Fruit fly (Drosophila melanogaster): Measurements from ENCODE around the gene soti.

The soti gene

dm6 chr3R:14391281-14391680 is 9.8 kb upstream of the soti start (continued):
- peak; percentile 59 for TF ChIP-seq CG10669 (GFP tag; optimal IDR thresholded peaks at IDR 0.05)
- no peak for TF ChIP-seq achi (GFP tag; optimal IDR thresholded peaks at IDR 0.05)
- TF ChIP-seq lz (GFP tag; optimal IDR thresholded peaks at IDR 0.05) = peak; percentile 72
- TF ChIP-seq CG3919 (GFP tag; optimal IDR thresholded peaks at IDR 0.05) = peak; percentile 90
- TF ChIP-seq fd59A (GFP tag; optimal IDR thresholded peaks at IDR 0.05) = no peak
- TF ChIP-seq acj6 (GFP tag; optimal IDR thresholded peaks at IDR 0.05) = peak; percentile 38
- TF ChIP-seq CG8119 (GFP tag; IDR thresholded peaks at IDR 0.05) = no peak
- TF ChIP-seq OdsH (GFP tag; optimal IDR thresholded peaks at IDR 0.05) = peak; percentile 45
- peak; percentile 53 for TF ChIP-seq Sox14 (GFP tag; optimal IDR thresholded peaks at IDR 0.05)
- peak; percentile 23 for TF ChIP-seq CG11762 (GFP tag; optimal IDR thresholded peaks at IDR 0.05; ENCODE audit: insufficient read depth)
- peak; percentile 21 for TF ChIP-seq CG1621 (tag; optimal IDR thresholded peaks at IDR 0.05)
- peak; percentile 9 for TF ChIP-seq Ets21C (GFP tag; optimal IDR thresholded peaks at IDR 0.05)
- TF ChIP-seq fd85E (GFP tag; optimal IDR thresholded peaks at IDR 0.05) = no peak
- peak; percentile 93 for TF ChIP-seq cyc (GFP tag; optimal IDR thresholded peaks at IDR 0.05)
- TF ChIP-seq CG6854 (GFP tag; optimal IDR thresholded peaks at IDR 0.05) = no peak
- peak; percentile 55 for TF ChIP-seq Met (GFP tag; optimal IDR thresholded peaks at IDR 0.05)
- peak; percentile 10 for TF ChIP-seq Sox102F (GFP tag; optimal IDR thresholded peaks at IDR 0.05)
- peak; percentile 64 for TF ChIP-seq CG3032 (tag; optimal IDR thresholded peaks at IDR 0.05)
- no peak for TF ChIP-seq CG6276 (GFP tag; optimal IDR thresholded peaks at IDR 0.05)
- TF ChIP-seq CG16779 (tag; optimal IDR thresholded peaks at IDR 0.05) = no peak
- TF ChIP-seq CG6808 (GFP tag; optimal IDR thresholded peaks at IDR 0.05) = peak; percentile 49
- TF ChIP-seq fkh (GFP tag; optimal IDR thresholded peaks at IDR 0.05) = no peak
- peak; percentile 45; the same call in 1 of the 3 replicates for TF ChIP-seq eg (GFP tag; IDR thresholded peaks at IDR 0.05)
- TF ChIP-seq spab (GFP tag; optimal IDR thresholded peaks at IDR 0.05) = peak; percentile 23
- TF ChIP-seq CG4318 (GFP tag; optimal IDR thresholded peaks at IDR 0.05) = no peak
- peak; percentile 25 for TF ChIP-seq Smox (GFP tag; optimal IDR thresholded peaks at IDR 0.05)
- peak; percentile 76 for TF ChIP-seq CG6163 (GFP tag; IDR thresholded peaks at IDR 0.05)
- TF ChIP-seq Gug (GFP tag; IDR thresholded peaks at IDR 0.05) = no peak
- TF ChIP-seq CG11902 (GFP tag; optimal IDR thresholded peaks at IDR 0.05) = peak; percentile 59
- TF ChIP-seq Eip93F (GFP tag; optimal IDR thresholded peaks at IDR 0.05) = no peak
- no peak for TF ChIP-seq net (GFP tag; optimal IDR thresholded peaks at IDR 0.05)
- TF ChIP-seq dac (GFP tag; optimal IDR thresholded peaks at IDR 0.05) = no peak
- peak; percentile 51 for TF ChIP-seq CG6792 (GFP tag; optimal IDR thresholded peaks at IDR 0.05)

DNA sequence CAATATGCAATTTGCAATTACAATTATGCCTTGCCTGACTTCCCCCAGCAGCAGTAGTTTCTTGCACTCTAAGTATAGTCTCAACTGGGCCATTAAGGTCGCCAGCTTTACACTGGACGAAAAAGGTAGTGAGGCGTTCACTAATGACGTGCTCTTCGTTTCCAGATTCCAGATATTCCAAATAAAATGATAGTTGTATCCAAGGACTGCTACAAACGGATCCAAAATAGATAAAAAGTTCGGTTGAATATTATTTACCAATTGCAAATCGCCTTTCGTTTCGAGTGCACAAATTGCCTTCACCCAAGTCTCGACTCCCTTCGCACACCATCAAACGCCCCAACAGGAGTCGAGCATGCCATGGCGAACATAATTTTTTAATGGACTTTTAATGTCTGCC is 9.0 kb upstream of the soti start:
- TF ChIP-seq CG15336 (GFP tag; IDR thresholded peaks at IDR 0.05) (peak; percentile 86), OdsH (GFP tag; optimal IDR thresholded peaks at IDR 0.05) (peak; percentile 73), CG6854 (GFP tag; optimal IDR thresholded peaks at IDR 0.05) (no peak), CG6276 (GFP tag; optimal IDR thresholded peaks at IDR 0.05) (peak; percentile 65), CG1621 (tag; optimal IDR thresholded peaks at IDR 0.05) (peak; percentile 49), CG34406 (GFP tag; optimal IDR thresholded peaks at IDR 0.05) (peak; percentile 20), CG11902 (GFP tag; optimal IDR thresholded peaks at IDR 0.05) (peak; percentile 7), CG11762 (GFP tag; optimal IDR thresholded peaks at IDR 0.05; ENCODE audit: insufficient read depth) (no peak), Hr4 (GFP tag; optimal IDR thresholded peaks at IDR 0.05) (peak; percentile 80), eg (GFP tag; IDR thresholded peaks at IDR 0.05) (peak; percentile 85), CG10669 (GFP tag; optimal IDR thresholded peaks at IDR 0.05) (peak; percentile 62), topi (GFP tag; optimal IDR thresholded peaks at IDR 0.05) (peak; percentile 25), CG8119 (GFP tag; IDR thresholded peaks at IDR 0.05) (peak; percentile 78), CG3919 (GFP tag; optimal IDR thresholded peaks at IDR 0.05) (peak; percentile 66), Met (GFP tag; optimal IDR thresholded peaks at IDR 0.05) (peak; percentile 15), CG16779 (tag; optimal IDR thresholded peaks at IDR 0.05) (peak; percentile 34), CG6808 (GFP tag; optimal IDR thresholded peaks at IDR 0.05) (peak; percentile 46), CG6792 (GFP tag; optimal IDR thresholded peaks at IDR 0.05) (peak; percentile 42), CG4318 (GFP tag; optimal IDR thresholded peaks at IDR 0.05) (peak; percentile 43), pdm3 (GFP tag; optimal IDR thresholded peaks at IDR 0.05) (peak; percentile 75), vri (GFP tag; optimal IDR thresholded peaks at IDR 0.05) (no peak), ss (GFP tag; optimal IDR thresholded peaks at IDR 0.05) (peak in 1 of 2 experiments; percentile 10), CG11294 (GFP tag; IDR thresholded peaks at IDR 0.05) (peak; percentile 64; the same call in 1 of the 2 replicates), spab (GFP tag; optimal IDR thresholded peaks at IDR 0.05) (peak; percentile 31), CG32006 (GFP tag; optimal IDR thresholded peaks at IDR 0.05) (peak; percentile 74), Eip78C (GFP tag) (peak; percentile 88), CG31627 (GFP tag; optimal IDR thresholded peaks at IDR 0.05) (peak; percentile 21), Smox (GFP tag; optimal IDR thresholded peaks at IDR 0.05) (no peak), fkh (GFP tag; optimal IDR thresholded peaks at IDR 0.05) (no peak), CG6163 (GFP tag; IDR thresholded peaks at IDR 0.05) (peak; percentile 78), lz (GFP tag; optimal IDR thresholded peaks at IDR 0.05) (peak; percentile 35), fd85E (GFP tag; optimal IDR thresholded peaks at IDR 0.05) (no peak), CG10631 (GFP tag; optimal IDR thresholded peaks at IDR 0.05) (peak; percentile 65), CG8319 (GFP tag; optimal IDR thresholded peaks at IDR 0.05) (peak; percentile 24), Ets21C (GFP tag; optimal IDR thresholded peaks at IDR 0.05) (no peak), CG8632 (GFP tag; optimal IDR thresholded peaks at IDR 0.05) (no peak)

Data from whole organism, prepupa.